Fruit fly (Drosophila melanogaster): ENCODE results near the gene eIF4H1.

Gene eIF4H1

DNA sequence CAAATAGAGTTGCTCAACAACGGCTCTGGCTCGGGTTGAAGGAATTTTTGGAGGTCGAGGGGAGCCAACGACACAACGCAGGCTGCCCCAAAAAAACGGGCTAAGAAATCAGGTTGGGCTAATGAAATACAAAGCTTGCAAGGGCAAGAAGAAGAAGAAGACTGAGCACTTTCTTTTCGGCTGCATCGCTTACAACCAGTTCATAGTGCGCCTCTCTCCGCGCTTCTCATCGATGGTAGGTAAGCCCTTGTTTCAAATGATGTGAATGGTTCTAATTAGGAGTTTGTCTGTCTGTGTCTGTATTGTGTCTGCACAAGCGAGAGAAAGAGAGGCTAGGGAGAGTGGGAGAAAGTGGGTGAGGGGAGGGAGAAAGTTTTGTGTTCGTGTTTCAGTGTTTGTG is 8.1 kb downstream of the eIF4H1 start (continued):
- TF ChIP-seq CG10979 (tag; optimal IDR thresholded peaks at IDR 0.05) (peak; percentile 2), CTCF (GFP tag; optimal IDR thresholded peaks at IDR 0.05) (no peak), CG2712 (tag; optimal IDR thresholded peaks at IDR 0.05) (peak; percentile 31), pzg (GFP tag; optimal IDR thresholded peaks at IDR 0.05) (no peak), pho (GFP tag; optimal IDR thresholded peaks at IDR 0.05) (no peak), sens (GFP tag) (peak; percentile 1), mld (GFP tag; IDR thresholded peaks at IDR 0.05; ENCODE audit: partially characterized antibody) (no peak), abd-A (tag; optimal IDR thresholded peaks at IDR 0.05) (no peak), Hr3 (GFP tag; optimal IDR thresholded peaks at IDR 0.05) (no peak), Mes4 (GFP tag; optimal IDR thresholded peaks at IDR 0.05) (no peak), CG13894 (tag; optimal IDR thresholded peaks at IDR 0.05) (peak; percentile 3), run (tag; optimal IDR thresholded peaks at IDR 0.05) (no peak), dpn (GFP tag; optimal IDR thresholded peaks at IDR 0.05) (no peak), CG1603 (tag; optimal IDR thresholded peaks at IDR 0.05) (peak; percentile 42), CG6791 (GFP tag; IDR thresholded peaks at IDR 0.05; ENCODE audit: partially characterized antibody) (peak; percentile 72; the same call in 2 of the 3 replicates), phol (tag; optimal IDR thresholded peaks at IDR 0.05) (peak; percentile 13), CG12769 (tag; optimal IDR thresholded peaks at IDR 0.05) (peak; percentile 6), CG5180 (GFP tag; optimal IDR thresholded peaks at IDR 0.05) (no peak), CG9215 (GFP tag; IDR thresholded peaks at IDR 0.05) (no peak), cg (GFP tag; optimal IDR thresholded peaks at IDR 0.05) (peak; percentile 50), ato (GFP tag; IDR thresholded peaks at IDR 0.05; ENCODE audit: partially characterized antibody) (0 out of 2 replicates have a peak, but pooled peaks have one; percentile 52), kni (GFP tag; optimal IDR thresholded peaks at IDR 0.05) (peak; percentile 81), HLH3B (GFP tag; IDR thresholded peaks at IDR 0.05) (no peak), CG4360 (GFP tag; IDR thresholded peaks at IDR 0.05) (no peak), Trl (optimal IDR thresholded peaks at IDR 0.05) (peak in 1 of 2 experiments; percentile 13), Trl (GFP tag; optimal IDR thresholded peaks at IDR 0.05) (no peak), CG17829 (tag; optimal IDR thresholded peaks at IDR 0.05) (peak; percentile 100), Ssrp (tag; optimal IDR thresholded peaks at IDR 0.05) (no peak), gsb (GFP tag; IDR thresholded peaks at IDR 0.05) (no peak), Blimp-1 (GFP tag; optimal IDR thresholded peaks at IDR 0.05) (peak; percentile 91)

DNA sequence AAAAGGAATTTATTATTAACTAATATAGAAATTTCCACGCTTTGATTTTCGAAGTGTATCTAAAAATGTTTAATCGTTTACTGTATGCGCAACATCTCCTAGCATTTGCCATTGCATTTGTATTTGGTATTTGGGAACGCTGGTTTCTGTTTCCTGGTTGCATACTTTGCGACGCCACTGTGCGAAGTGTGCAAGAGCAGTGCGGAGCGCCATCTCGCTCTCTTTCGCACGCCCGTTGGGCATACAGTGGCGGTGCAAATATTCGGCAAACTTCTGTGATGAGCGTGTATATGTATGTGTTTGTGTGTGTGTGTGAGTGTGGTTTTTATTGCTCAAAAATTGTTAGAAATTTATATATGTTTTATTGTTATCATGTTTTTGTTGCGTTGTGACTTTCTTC is 10.1 kb downstream of the eIF4H1 start:
- TF ChIP-seq CG31224 (GFP tag; IDR thresholded peaks at IDR 0.05) = 0 out of 2 replicates have a peak, but pooled peaks have one; percentile 14
- TF ChIP-seq zen2 (GFP tag; IDR thresholded peaks at IDR 0.05; ENCODE audit: partially characterized antibody) = no peak
- TF ChIP-seq dimm (GFP tag; IDR thresholded peaks at IDR 0.05) = no peak
- peak; percentile 3 for TF ChIP-seq Oli (tag; optimal IDR thresholded peaks at IDR 0.05)
- no peak for TF ChIP-seq eve (GFP tag; optimal IDR thresholded peaks at IDR 0.05)
- no peak for TF ChIP-seq CG7556 (GFP tag; optimal IDR thresholded peaks at IDR 0.05)
- no peak for TF ChIP-seq CG4820 (GFP tag; optimal IDR thresholded peaks at IDR 0.05)
- peak; percentile 32 for TF ChIP-seq mam (GFP tag; optimal IDR thresholded peaks at IDR 0.05)
- TF ChIP-seq CG2199 (GFP tag; IDR thresholded peaks at IDR 0.05) = peak; percentile 44; the same call in 1 of the 3 replicates
- no peak for TF ChIP-seq Poxn (GFP tag; IDR thresholded peaks at IDR 0.05)
- TF ChIP-seq Jarid2 (GFP tag; optimal IDR thresholded peaks at IDR 0.05) = no peak
- TF ChIP-seq Bgb (GFP tag; IDR thresholded peaks at IDR 0.05; ENCODE audit: partially characterized antibody) = no peak
- peak; percentile 99 for TF ChIP-seq CG8388 (GFP tag; optimal IDR thresholded peaks at IDR 0.05)
- peak; percentile 30 for TF ChIP-seq nmo (GFP tag; optimal IDR thresholded peaks at IDR 0.05)
- TF ChIP-seq CG42726 (GFP tag; IDR thresholded peaks at IDR 0.05; ENCODE audit: partially characterized antibody) = no peak
- peak; percentile 19; the same call in 1 of the 2 replicates for TF ChIP-seq E2f2 (GFP tag; IDR thresholded peaks at IDR 0.05)
- TF ChIP-seq B-H1 (GFP tag; IDR thresholded peaks at IDR 0.05) = peak; percentile 19; the same call in 1 of the 3 replicates
- peak; percentile 1 for TF ChIP-seq CG9817 (tag; optimal IDR thresholded peaks at IDR 0.05)
- no peak for TF ChIP-seq Adf1 (GFP tag; IDR thresholded peaks at IDR 0.05)
- TF ChIP-seq HLH4C (GFP tag; IDR thresholded peaks at IDR 0.05; ENCODE audit: partially characterized antibody) = no peak
- TF ChIP-seq Bteb2 (GFP tag; optimal IDR thresholded peaks at IDR 0.05) = no peak
- no peak for TF ChIP-seq CG15011 (GFP tag; optimal IDR thresholded peaks at IDR 0.05)
